Worm (Caenorhabditis elegans): ENCODE measurements around the gene chil-13.

ce11 chrII:9403846-9404245, 34.3 kb downstream of the chil-13 start, which contains the start of gene Y51B9A.5:
- TF ChIP-seq him-1 (tag; optimal IDR thresholded peaks at IDR 0.05) (no peak), dao-5 (tag; optimal IDR thresholded peaks at IDR 0.05) (no peak), W03F9.2 (tag; optimal IDR thresholded peaks at IDR 0.05) (no peak)

Data from whole organism, L4/young adult.